Fruit fly (Drosophila melanogaster) whole organism, embryonic: ENCODE data around the gene Pebp1.

Experiments
- Aef1 ChIP-seq: fragments of 200-800 bp; sonication (Bioruptor generic); IDR thresholded peaks from 3 replicates; pipeline ENCODE4 v1.3.6; 2022; ENCODE audit warnings: missing biosample characterization, missing genetic modification characterization
- Awh ChIP-seq: fragments of 200-800 bp; sonication (Bioruptor generic); IDR thresholded peaks from 2 replicates; pipeline ENCODE4, ENCODE4 v1.3.6; 2022; ENCODE audit warnings: missing biosample characterization, missing genetic modification characterization
- CG13296 ChIP-seq: fragments of 200-800 bp; sonication (Bioruptor generic); optimal IDR thresholded peaks from 3 replicates; lab custom pipeline; 2018; ENCODE audit warnings: missing biosample characterization, mild to moderate bottlenecking, missing genetic modification characterization
- CG14860 ChIP-seq: fragments of 200-800 bp; sonication (Bioruptor generic); IDR thresholded peaks from 3 replicates; pipeline ENCODE4 v1.3.6; 2022; ENCODE audit warnings: missing biosample characterization, missing genetic modification characterization; ENCODE audit not compliant: partially characterized antibody
- CG14965 ChIP-seq: fragments of 200-800 bp; sonication (Bioruptor generic); optimal IDR thresholded peaks from 2 replicates; lab custom pipeline; 2016; ENCODE audit warnings: missing biosample characterization, missing genetic modification characterization, borderline replicate concordance
- CG16813 ChIP-seq: fragments of 200-800 bp; sonication (Bioruptor generic); IDR thresholded peaks from 3 replicates; pipeline ENCODE4 v1.3.6; 2022; ENCODE audit warnings: missing biosample characterization, missing genetic modification characterization; ENCODE audit not compliant: partially characterized antibody
- CG1792 ChIP-seq: fragments of 200-800 bp; sonication (Bioruptor generic); optimal IDR thresholded peaks from 2 replicates; lab custom pipeline; 2016; ENCODE audit warnings: missing biosample characterization, missing genetic modification characterization
- CG18619 ChIP-seq: fragments of 200-800 bp; sonication (Bioruptor generic); optimal IDR thresholded peaks from 3 replicates; lab custom pipeline; 2017; ENCODE audit warnings: missing biosample characterization, mild to moderate bottlenecking, missing genetic modification characterization
- CG2116 ChIP-seq: fragments of 200-800 bp; sonication (Bioruptor generic); optimal IDR thresholded peaks from 3 replicates; lab custom pipeline; 2018; ENCODE audit warnings: missing biosample characterization, mild to moderate bottlenecking, missing genetic modification characterization
- CG2889 ChIP-seq: fragments of 200-800 bp; sonication (Bioruptor generic); IDR thresholded peaks from 3 replicates; pipeline ENCODE4 v1.3.6; 2022; ENCODE audit warnings: missing biosample characterization, missing genetic modification characterization
- CG31365 ChIP-seq: fragments of 200-800 bp; sonication (Bioruptor generic); optimal IDR thresholded peaks from 2 replicates; lab custom pipeline; 2018; ENCODE audit warnings: missing biosample characterization, mild to moderate bottlenecking, missing genetic modification characterization
- CG32772 ChIP-seq: fragments of 200-800 bp; sonication (Bioruptor generic); IDR thresholded peaks from 2 replicates; pipeline ENCODE4 v1.3.6; 2022; ENCODE audit warnings: missing biosample characterization, missing genetic modification characterization
- CG34224 ChIP-seq: fragments of 200-800 bp; sonication (Bioruptor generic); IDR thresholded peaks from 3 replicates; pipeline ENCODE4 v1.3.6; 2022; ENCODE audit warnings: missing biosample characterization, missing genetic modification characterization; ENCODE audit not compliant: partially characterized antibody
- CG34376 ChIP-seq: fragments of 200-800 bp; sonication (Bioruptor generic); optimal IDR thresholded peaks from 2 replicates; lab custom pipeline; 2018; ENCODE audit warnings: missing biosample characterization, mild to moderate bottlenecking, missing genetic modification characterization
- CG4328 ChIP-seq: fragments of 200-800 bp; sonication (Bioruptor generic); optimal IDR thresholded peaks from 3 replicates; lab custom pipeline; 2017; ENCODE audit warnings: missing biosample characterization, missing genetic modification reagents, missing genetic modification characterization
- CG6272 ChIP-seq: fragments of 200-800 bp; sonication (Bioruptor generic); IDR thresholded peaks from 2 replicates; pipeline ENCODE4 v1.3.6; 2022; ENCODE audit warnings: missing biosample characterization, missing genetic modification characterization
- CG6791 ChIP-seq: fragments of 200-800 bp; sonication (Bioruptor generic); IDR thresholded peaks from 3 replicates; pipeline ENCODE4 v1.3.6; 2022; ENCODE audit warnings: missing biosample characterization, missing genetic modification characterization; ENCODE audit not compliant: partially characterized antibody
- CG8924 ChIP-seq: fragments of 200-800 bp; optimal IDR thresholded peaks from 3 replicates; lab custom pipeline; 2019; ENCODE audit warnings: missing biosample characterization, mild to moderate bottlenecking, missing genetic modification characterization, moderate library complexity
- CG9817 ChIP-seq: fragments of 200-800 bp; sonication (Bioruptor generic); optimal IDR thresholded peaks from 2 replicates; lab custom pipeline; 2018; ENCODE audit warnings: missing biosample characterization, mild to moderate bottlenecking, missing genetic modification characterization, moderate library complexity
- D19A ChIP-seq: fragments of 200-800 bp; optimal IDR thresholded peaks from 3 replicates; lab custom pipeline; 2019; ENCODE audit warnings: missing biosample characterization, mild to moderate bottlenecking, missing genetic modification characterization, moderate library complexity
- Dek ChIP-seq: fragments of 200-800 bp; sonication (Bioruptor generic); optimal IDR thresholded peaks from 3 replicates; lab custom pipeline; 2019; ENCODE audit warnings: missing biosample characterization, mild to moderate bottlenecking, missing genetic modification characterization, moderate library complexity
- Dll ChIP-seq: fragments of 200-800 bp; sonication (Bioruptor generic); IDR thresholded peaks from 4 replicates; pipeline ENCODE4 v1.3.6; 2022; ENCODE audit warnings: missing biosample characterization, missing genetic modification characterization; ENCODE audit not compliant: partially characterized antibody
- Dref ChIP-seq: fragments of 200-800 bp; sonication (Bioruptor generic); IDR thresholded peaks from 2 replicates; pipeline ENCODE4 v1.3.6; 2022; ENCODE audit warnings: missing biosample characterization, missing genetic modification characterization
- Ets65A ChIP-seq: fragments of 200-800 bp; sonication (Bioruptor generic); peaks from one replicate; lab custom pipeline; 2016; ENCODE audit warnings: missing biosample characterization, missing genetic modification characterization
- HHEX ChIP-seq: fragments of 200-800 bp; sonication (Bioruptor generic); optimal IDR thresholded peaks from 3 replicates; lab custom pipeline; 2017; ENCODE audit warnings: missing biosample characterization, mild to moderate bottlenecking, missing genetic modification characterization, missing genetic modification reagents
- HLH3B ChIP-seq: fragments of 200-800 bp; sonication (Bioruptor generic); IDR thresholded peaks from 2 replicates; pipeline ENCODE4 v1.3.6; 2022; ENCODE audit warnings: missing biosample characterization, missing genetic modification characterization
- HLH4C ChIP-seq: fragments of 200-800 bp; sonication (Bioruptor generic); IDR thresholded peaks from 3 replicates; pipeline ENCODE4 v1.3.6; 2022; ENCODE audit warnings: missing biosample characterization, missing genetic modification characterization; ENCODE audit not compliant: partially characterized antibody
- HmgD ChIP-seq: fragments of 200-800 bp; sonication (Bioruptor generic); optimal IDR thresholded peaks from 3 replicates; lab custom pipeline; 2016; ENCODE audit warnings: missing biosample characterization, missing genetic modification characterization
- Kr ChIP-seq: fragments of 200-800 bp; sonication (Bioruptor generic); optimal IDR thresholded peaks from 2 replicates; lab custom pipeline; 2017; ENCODE audit warnings: missing biosample characterization, mild to moderate bottlenecking, missing genetic modification characterization
- Lhr ChIP-seq: fragments of 200-800 bp; sonication (Bioruptor generic); optimal IDR thresholded peaks from 3 replicates; lab custom pipeline; 2017; ENCODE audit warnings: mild to moderate bottlenecking, missing biosample characterization, missing genetic modification reagents, missing genetic modification characterization
- MESR4 ChIP-seq: fragments of 200-800 bp; sonication (Bioruptor generic); optimal IDR thresholded peaks from 2 replicates; lab custom pipeline; 2018; ENCODE audit warnings: missing biosample characterization, mild to moderate bottlenecking, missing genetic modification characterization, moderate library complexity
- Mad ChIP-seq: fragments of 200-800 bp; sonication (Bioruptor generic); optimal IDR thresholded peaks from 2 replicates; lab custom pipeline; 2016; ENCODE audit warnings: missing biosample characterization, missing genetic modification characterization
- Med ChIP-seq: fragments of 200-800 bp; sonication (Bioruptor generic); peaks from one replicate; lab custom pipeline; 2016; ENCODE audit warnings: missing biosample characterization, missing genetic modification characterization, mild to moderate bottlenecking, inconsistent platforms, moderate library complexity
- Mrtf ChIP-seq: fragments of 200-800 bp; sonication (Bioruptor generic); IDR thresholded peaks from 3 replicates; pipeline ENCODE4 v1.3.6; 2022; ENCODE audit warnings: missing biosample characterization, missing genetic modification characterization
- Sin3A ChIP-seq: fragments of >200 bp; optimal IDR thresholded peaks from 2 replicates; lab custom pipeline; 2018
- ash1 ChIP-seq: fragments of 200-800 bp; sonication (Bioruptor generic); optimal IDR thresholded peaks from 2 replicates; lab custom pipeline; 2018; ENCODE audit warnings: missing biosample characterization, mild to moderate bottlenecking, missing genetic modification characterization
- crol ChIP-seq: fragments of 200-800 bp; sonication (Bioruptor generic); IDR thresholded peaks from 2 replicates; pipeline ENCODE4 v1.3.6; 2022; ENCODE audit warnings: missing biosample characterization, missing genetic modification characterization
- dmrt99B ChIP-seq: fragments of 200-800 bp; sonication (Bioruptor generic); optimal IDR thresholded peaks from 2 replicates; lab custom pipeline; 2018; ENCODE audit warnings: missing biosample characterization, mild to moderate bottlenecking, missing genetic modification characterization, moderate library complexity
- exex ChIP-seq: fragments of 200-800 bp; sonication (Bioruptor generic); optimal IDR thresholded peaks from 4 replicates; lab custom pipeline; 2018; ENCODE audit warnings: missing biosample characterization, mild to moderate bottlenecking, missing genetic modification characterization, moderate library complexity
- h ChIP-seq: fragments of >200 bp; optimal IDR thresholded peaks from 2 replicates; lab custom pipeline; 2017
- mirr ChIP-seq: fragments of 200-800 bp; sonication (Bioruptor generic); optimal IDR thresholded peaks from 3 replicates; lab custom pipeline; 2018; ENCODE audit warnings: missing biosample characterization, mild to moderate bottlenecking, missing genetic modification characterization
- rib ChIP-seq: fragments of 200-800 bp; sonication (Bioruptor generic); IDR thresholded peaks from 2 replicates; pipeline ENCODE4 v1.3.6; 2022; ENCODE audit warnings: missing biosample characterization, missing genetic modification characterization
- salm ChIP-seq: fragments of 200-800 bp; sonication (Bioruptor generic); optimal IDR thresholded peaks from 2 replicates; lab custom pipeline; 2018; ENCODE audit warnings: missing biosample characterization, mild to moderate bottlenecking, missing genetic modification characterization
- slbo ChIP-seq: fragments of 200-800 bp; sonication (Bioruptor generic); IDR thresholded peaks from 2 replicates; pipeline ENCODE4 v1.3.6; 2022; ENCODE audit warnings: missing biosample characterization, missing genetic modification characterization
- sna ChIP-seq: fragments of 200-800 bp; sonication (Bioruptor generic); IDR thresholded peaks from 2 replicates; pipeline ENCODE4 v1.3.6; 2022; ENCODE audit warnings: missing biosample characterization, missing genetic modification characterization; ENCODE audit not compliant: partially characterized antibody
- trh ChIP-seq: fragments of 200-800 bp; sonication (Bioruptor generic); optimal IDR thresholded peaks from 2 replicates; lab custom pipeline; 2016; ENCODE audit warnings: missing biosample characterization, missing genetic modification characterization
- wek ChIP-seq: fragments of 200-800 bp; sonication (Bioruptor generic); optimal IDR thresholded peaks from 3 replicates; lab custom pipeline; 2018; ENCODE audit warnings: missing biosample characterization, mild to moderate bottlenecking, missing genetic modification characterization, moderate library complexity
- zen ChIP-seq: fragments of 200-800 bp; sonication (Bioruptor generic); optimal IDR thresholded peaks from 3 replicates; lab custom pipeline; 2018; ENCODE audit warnings: missing biosample characterization, mild to moderate bottlenecking, missing genetic modification characterization, moderate library complexity

Gene Pebp1

DNA sequence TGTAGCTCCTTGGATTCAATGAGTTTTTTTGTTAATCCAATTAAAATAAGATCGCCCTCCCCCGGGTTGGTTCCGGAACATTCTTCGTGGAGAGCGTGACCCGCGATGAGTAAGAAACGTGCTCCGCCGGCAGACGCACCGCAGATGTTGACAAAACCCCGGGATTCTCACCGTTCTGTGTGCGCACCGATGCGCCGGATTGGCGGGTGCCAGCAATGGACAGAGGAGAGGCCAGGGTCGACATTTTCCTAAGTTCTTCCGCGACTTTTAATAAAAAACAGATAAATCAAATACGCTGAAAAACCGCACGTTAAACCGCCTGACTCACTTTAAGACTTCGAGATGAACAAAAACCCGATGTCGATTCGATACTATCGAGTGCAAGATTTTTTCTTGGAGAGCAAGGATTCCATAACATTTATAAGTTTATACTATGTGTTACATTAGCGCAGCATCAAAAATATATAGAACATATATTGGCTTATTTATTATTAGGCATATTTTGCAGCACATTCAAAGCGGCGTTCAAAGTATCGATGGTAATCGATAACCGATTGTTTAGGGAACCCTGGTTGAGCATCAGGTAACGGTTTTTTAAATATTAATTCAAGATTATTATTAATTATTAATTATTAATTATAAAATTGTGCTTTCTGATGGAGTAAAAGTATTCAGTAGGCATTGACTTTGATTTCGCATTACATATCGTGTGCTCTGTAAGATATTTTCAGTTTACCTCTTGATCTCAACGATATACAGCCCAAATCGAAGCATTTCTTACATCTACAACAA, 25.4 kb downstream of the Pebp1 start, which contains the start of the genes CCT1 and tHMG1 (continued):
- TF ChIP-seq Mrtf (no peak), rib (GFP tag; lab: Robert Waterston, UW) (no peak), CG4328 (no peak), h (lab: Kevin White, UChicago) (no peak), CG18619 (GFP tag; lab: Kevin White, UChicago) (no peak), CG31365 (tag; lab: Kevin White, UChicago) (no peak), CG14965 (GFP tag; lab: Kevin White, UChicago) (no peak), CG1792 (GFP tag; lab: Kevin White, UChicago) (no peak)

DNA sequence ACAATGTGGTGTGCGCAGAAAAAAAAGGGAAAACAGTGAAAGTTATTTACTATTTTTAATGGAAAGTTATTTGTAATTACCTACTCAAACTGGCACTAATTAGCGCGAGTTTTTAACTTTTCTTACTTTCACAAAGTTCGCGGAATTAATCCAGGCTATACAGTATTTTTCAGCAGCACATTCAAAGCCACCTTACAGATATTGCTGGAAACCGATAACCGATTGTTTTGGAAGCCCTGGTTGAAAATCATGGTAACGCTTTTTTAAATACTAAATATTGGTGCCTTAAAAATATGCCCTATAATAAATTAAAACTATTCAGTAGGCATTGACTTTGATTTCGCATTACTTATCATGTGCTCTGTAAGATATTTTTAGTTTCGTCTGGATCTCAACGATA, 26.9 kb downstream of the Pebp1 start, which contains the start of gene tHMG2:
Gene tHMG2 (plus strand): TSS at position 187 of the 400 bp plus-strand sequence.
- no peak for TF ChIP-seq CG34376 (GFP tag; lab: Kevin White, UChicago)
- no peak for TF ChIP-seq dmrt99B
- no peak for TF ChIP-seq CG6791 (GFP tag; lab: Robert Waterston, UW)
- TF ChIP-seq Sin3A, result no peak
- no peak for TF ChIP-seq Kr
- TF ChIP-seq zen, result no peak
- TF ChIP-seq MESR4, result no peak
- TF ChIP-seq CG4328, result no peak
- TF ChIP-seq D19A, result no peak
- TF ChIP-seq Dek (tag; lab: Kevin White, UChicago), result no peak
- TF ChIP-seq exex (tag; lab: Kevin White, UChicago), result no peak
- no peak for TF ChIP-seq HmgD (GFP tag; lab: Kevin White, UChicago)
- no peak for TF ChIP-seq mirr (GFP tag; lab: Kevin White, UChicago)
- no peak for TF ChIP-seq sna (GFP tag; lab: Robert Waterston, UW)
- no peak for TF ChIP-seq CG8924 (tag; lab: Kevin White, UChicago)
- TF ChIP-seq HLH4C (GFP tag; lab: Robert Waterston, UW), result no peak
- no peak for TF ChIP-seq slbo
- TF ChIP-seq wek (GFP tag; lab: Kevin White, UChicago), result no peak
- no peak for TF ChIP-seq HLH3B (GFP tag; lab: Robert Waterston, UW)
- TF ChIP-seq CG6272 (GFP tag; lab: Robert Waterston, UW), result no peak
- no peak for TF ChIP-seq CG2889 (GFP tag; lab: Robert Waterston, UW)
- 0 out of 3 replicates have a peak, but pooled peaks have one; percentile 22 for TF ChIP-seq CG34224
- no peak for TF ChIP-seq ash1 (GFP tag; lab: Kevin White, UChicago)
- TF ChIP-seq Lhr (GFP tag; lab: Kevin White, UChicago), result no peak
- TF ChIP-seq HHEX (GFP tag; lab: Kevin White, UChicago), result no peak
- TF ChIP-seq Awh (GFP tag; lab: Robert Waterston, UW), result no peak
- peak; percentile 14 for TF ChIP-seq Ets65A
- TF ChIP-seq Dll (GFP tag; lab: Robert Waterston, UW), result peak; percentile 18; the same call in 1 of the 4 replicates
- peak; percentile 66 for TF ChIP-seq Dref (GFP tag; lab: Robert Waterston, UW)
- no peak for TF ChIP-seq CG13296 (GFP tag; lab: Kevin White, UChicago)
- no peak for TF ChIP-seq Mad
- no peak for TF ChIP-seq CG9817 (tag; lab: Kevin White, UChicago)
- TF ChIP-seq CG32772 (GFP tag; lab: Robert Waterston, UW), result no peak
- peak; percentile 6 for TF ChIP-seq CG2116
- 0 out of 3 replicates have a peak, but pooled peaks have one; percentile 47 for TF ChIP-seq CG16813
- no peak for TF ChIP-seq salm (tag; lab: Kevin White, UChicago)
- TF ChIP-seq CG14860 (GFP tag; lab: Robert Waterston, UW), result no peak
- no peak for TF ChIP-seq Aef1 (GFP tag; lab: Robert Waterston, UW)
- peak; percentile 44 for TF ChIP-seq Med (GFP tag; lab: Kevin White, UChicago)
- TF ChIP-seq trh (GFP tag; lab: Kevin White, UChicago), result no peak
- TF ChIP-seq crol (GFP tag; lab: Robert Waterston, UW), result no peak
